Worm (Caenorhabditis elegans) whole organism, early embryonic: Measurements from ENCODE around the gene got-1.2.

Experiments used
- B0310.2 ChIP-seq: sonication (generic microtip); optimal IDR thresholded peaks from 2 replicates; lab custom pipeline; 2016; ENCODE audit warnings: mild to moderate bottlenecking, missing genetic modification characterization, missing compliant biosample characterization
- ama-1 ChIP-seq: fragments of 150-350 bp; optimal IDR thresholded peaks from 2 replicates; lab custom pipeline; 2014
- ceh-13 ChIP-seq: fragments of 200-800 bp; sonication (Bioruptor generic); optimal IDR thresholded peaks from 2 replicates; lab custom pipeline; 2018; ENCODE audit warnings: mild to moderate bottlenecking, missing genetic modification characterization, missing compliant biosample characterization
- flt-1 ChIP-seq: fragments of 200-800 bp; sonication (Bioruptor generic); IDR thresholded peaks from 2 replicates; pipeline ENCODE4 v1.3.6; 2022; ENCODE audit warnings: missing genetic modification characterization, missing compliant biosample characterization
- hmg-4 ChIP-seq: fragments of 200-800 bp; sonication (Bioruptor generic); optimal IDR thresholded peaks from 2 replicates; lab custom pipeline; 2018; ENCODE audit warnings: mild to moderate bottlenecking, missing genetic modification characterization, missing compliant biosample characterization
- pes-1 ChIP-seq: fragments of 200-800 bp; sonication (Bioruptor generic); IDR thresholded peaks from 2 replicates; pipeline ENCODE4 v1.3.6; 2022; ENCODE audit warnings: missing genetic modification reagents, missing genetic modification characterization, missing compliant biosample characterization
- scrt-1 ChIP-seq: fragments of 200-800 bp; sonication (Bioruptor generic); IDR thresholded peaks from 2 replicates; pipeline ENCODE4 v1.3.6; 2022; ENCODE audit warnings: missing genetic modification characterization, missing compliant biosample characterization
- sea-1 ChIP-seq: fragments of 200-800 bp; sonication (Bioruptor generic); conservative IDR thresholded peaks from 2 replicates; pipeline ENCODE4 v1.3.6; 2022; ENCODE audit warnings: missing genetic modification characterization, missing compliant biosample characterization
- tra-4 ChIP-seq: sonication (generic microtip); optimal IDR thresholded peaks from 2 replicates; lab custom pipeline; 2017; ENCODE audit warnings: missing genetic modification characterization, missing compliant biosample characterization

DNA sequence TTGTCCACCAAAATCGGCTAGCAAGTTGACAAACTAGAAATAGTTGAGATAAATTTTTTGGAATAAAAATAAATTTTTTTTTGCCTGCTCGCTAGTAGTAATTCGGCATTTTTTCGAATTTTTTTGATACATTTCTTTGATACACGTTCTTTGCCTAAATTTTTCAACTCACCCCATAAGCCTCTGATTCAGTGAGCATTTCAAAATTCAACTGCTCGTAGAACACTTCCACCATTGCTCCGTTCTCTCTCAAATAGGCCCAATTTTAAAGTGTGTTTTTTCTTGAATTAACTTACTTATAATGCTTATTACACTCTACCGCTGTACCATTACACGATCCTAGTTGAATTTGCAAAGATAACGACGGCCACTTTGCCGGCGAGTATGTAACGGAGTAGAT lies 10.6 kb upstream of the got-1.2 start:
- TF ChIP-seq hmg-4 (GFP tag; lab: Kevin White, UChicago) = no peak
- TF ChIP-seq tra-4 (tag; lab: Kevin White, UChicago) = no peak
- no peak for TF ChIP-seq ama-1
- TF ChIP-seq B0310.2 (tag; lab: Kevin White, UChicago) = no peak
- TF ChIP-seq flt-1 (GFP tag; lab: Robert Waterston, UW) = no peak
- no peak for TF ChIP-seq scrt-1 (GFP tag; lab: Robert Waterston, UW)
- no peak for TF ChIP-seq sea-1
- TF ChIP-seq ceh-13 (GFP tag; lab: Kevin White, UChicago) = no peak
- no peak for TF ChIP-seq pes-1 (GFP tag; lab: Robert Waterston, UW)
